Worm (Caenorhabditis elegans): ENCODE data around the gene elo-2.

elo-2 gene

ce11 chrIV:17465886-17466285 lies 1.3 kb downstream of the elo-2 start, which contains the start of gene F11E6.6:
TSS of gene F11E6.6 (minus strand) at chrIV:17465986.
- no peak for TF ChIP-seq F49E8.2 (tag; optimal IDR thresholded peaks at IDR 0.05; ENCODE audit: borderline replicate concordance)
- no peak for TF ChIP-seq ceh-20 (GFP tag; IDR thresholded peaks at IDR 0.05)
- no peak for TF ChIP-seq mxl-3 (GFP tag; optimal IDR thresholded peaks at IDR 0.05)
- TF ChIP-seq nhr-41 (GFP tag; IDR thresholded peaks at IDR 0.05), result no peak
- peak; percentile 23 for TF ChIP-seq nhr-77 (tag; optimal IDR thresholded peaks at IDR 0.05)
- TF ChIP-seq fos-1 (tag; optimal IDR thresholded peaks at IDR 0.05), result no peak
- 0 out of 2 replicates have a peak, but pooled peaks have one; percentile 8 for TF ChIP-seq dmd-6 (GFP tag; IDR thresholded peaks at IDR 0.05)
- no peak for TF ChIP-seq daf-16 (GFP tag; optimal IDR thresholded peaks at IDR 0.05)
- TF ChIP-seq daf-16 (tag; optimal IDR thresholded peaks at IDR 0.05), result peak; percentile 23
- TF ChIP-seq pqm-1 (tag; optimal IDR thresholded peaks at IDR 0.05), result peak; percentile 46

- no peak for TF ChIP-seq zfp-2 (tag; optimal IDR thresholded peaks at IDR 0.05)
- TF ChIP-seq nhr-48 (tag; optimal IDR thresholded peaks at IDR 0.05), result no peak
- no peak for TF ChIP-seq zip-11 (GFP tag; IDR thresholded peaks at IDR 0.05)
- TF ChIP-seq mes-2 (tag; optimal IDR thresholded peaks at IDR 0.05; ENCODE audit: poor library complexity, severe bottlenecking), result no peak
- no peak for TF ChIP-seq tag-97 (GFP tag; IDR thresholded peaks at IDR 0.05)
- no peak for TF ChIP-seq nhr-42 (GFP tag; IDR thresholded peaks at IDR 0.05)
- TF ChIP-seq fkh-10 (GFP tag; optimal IDR thresholded peaks at IDR 0.05), result no peak
- TF ChIP-seq mdt-29 (GFP tag; IDR thresholded peaks at IDR 0.05), result no peak
- TF ChIP-seq egl-27 (tag; optimal IDR thresholded peaks at IDR 0.05), result no peak
- no peak for TF ChIP-seq attf-4 (tag; optimal IDR thresholded peaks at IDR 0.05)
- no peak for TF ChIP-seq mxl-2 (GFP tag; conservative IDR thresholded peaks at IDR 0.05)
- TF ChIP-seq nhr-25 (tag; optimal IDR thresholded peaks at IDR 0.05; ENCODE audit: borderline replicate concordance, insufficient read depth), result no peak
- TF ChIP-seq mep-1 (tag; optimal IDR thresholded peaks at IDR 0.05), result no peak
- no peak for TF ChIP-seq ZK546.5 (tag; optimal IDR thresholded peaks at IDR 0.05)
- no peak for TF ChIP-seq ceh-28 (tag; optimal IDR thresholded peaks at IDR 0.05)
- no peak for TF ChIP-seq ama-1 (optimal IDR thresholded peaks at IDR 0.05)
- no peak for TF ChIP-seq nhr-102 (tag; optimal IDR thresholded peaks at IDR 0.05)
- TF ChIP-seq tra-1 (GFP tag; IDR thresholded peaks at IDR 0.05), result no peak
Measured at ce11 chrIV:17463108-17463608, 4.0 kb downstream of the elo-2 start, which contains the start of gene F11E6.10. TSS of gene F11E6.10 (minus strand) at chrIV:17463158.

ce11 chrIV:17461222-17461707 lies 5.9 kb downstream of the elo-2 start, which contains the start of gene rif-1.1:
TSS of gene rif-1.1 (minus strand) at chrIV:17461272.
- TF ChIP-seq daf-16 (GFP tag; optimal IDR thresholded peaks at IDR 0.05), result no peak
- TF ChIP-seq daf-16 (tag; optimal IDR thresholded peaks at IDR 0.05), result peak; percentile 51
- TF ChIP-seq mes-2 (tag; optimal IDR thresholded peaks at IDR 0.05; ENCODE audit: poor library complexity, severe bottlenecking), result peak; percentile 79
- TF ChIP-seq R02D3.7 (tag; optimal IDR thresholded peaks at IDR 0.05), result no peak
- no peak for TF ChIP-seq pha-4 (GFP tag; IDR thresholded peaks at IDR 0.05)
- peak; percentile 47 for TF ChIP-seq pha-4 (tag; optimal IDR thresholded peaks at IDR 0.05)
- peak; percentile 37 for TF ChIP-seq hlh-11 (tag; optimal IDR thresholded peaks at IDR 0.05)
- TF ChIP-seq lin-38 (GFP tag; IDR thresholded peaks at IDR 0.05), result peak; percentile 29
- TF ChIP-seq nhr-28 (tag; optimal IDR thresholded peaks at IDR 0.05), result peak; percentile 75
- no peak for TF ChIP-seq nhr-111 (GFP tag; optimal IDR thresholded peaks at IDR 0.05)
- TF ChIP-seq unc-62 (GFP tag; optimal IDR thresholded peaks at IDR 0.05 in 1 of 2), result peak in 1 of 2 experiments; percentile 79
- TF ChIP-seq unc-62 (tag; optimal IDR thresholded peaks at IDR 0.05), result no peak
- TF ChIP-seq unc-130 (GFP tag; optimal IDR thresholded peaks at IDR 0.05), result peak; percentile 47
- TF ChIP-seq nhr-10 (tag; optimal IDR thresholded peaks at IDR 0.05), result no peak
- no peak for TF ChIP-seq daf-8 (GFP tag; IDR thresholded peaks at IDR 0.05)
- peak; percentile 1 for TF ChIP-seq nhr-6 (tag; optimal IDR thresholded peaks at IDR 0.05)
- TF ChIP-seq lsy-2 (tag; optimal IDR thresholded peaks at IDR 0.05), result peak in 1 of 2 experiments; percentile 85
- TF ChIP-seq nhr-42 (GFP tag; IDR thresholded peaks at IDR 0.05), result no peak
- no peak for TF ChIP-seq ZK546.5 (tag; optimal IDR thresholded peaks at IDR 0.05)
- TF ChIP-seq snpc-1.2 (GFP tag; IDR thresholded peaks at IDR 0.05), result peak; percentile 76
- peak; percentile 45 for TF ChIP-seq dve-1 (tag; optimal IDR thresholded peaks at IDR 0.05; ENCODE audit: insufficient read depth)
- peak; percentile 84 for TF ChIP-seq dpl-1 (GFP tag; optimal IDR thresholded peaks at IDR 0.05)
- TF ChIP-seq tag-97 (GFP tag; IDR thresholded peaks at IDR 0.05), result no peak
- 0 out of 2 replicates have a peak, but pooled peaks have one; percentile 36 for TF ChIP-seq hmg-1.1 (GFP tag; IDR thresholded peaks at IDR 0.05)
- no peak for TF ChIP-seq unc-39 (tag; optimal IDR thresholded peaks at IDR 0.05)
- TF ChIP-seq dmd-6 (GFP tag; IDR thresholded peaks at IDR 0.05), result peak; percentile 22; the same call in 1 of the 2 replicates
